Fruit fly (Drosophila melanogaster) whole organism, prepupa: ENCODE data around the gene c12.2.

Source experiments
- CG6163 ChIP-seq: fragments of 200-800 bp; sonication (Bioruptor generic); IDR thresholded peaks from 3 replicates; pipeline ENCODE4 v1.3.6; 2022; ENCODE audit warnings: missing biosample characterization, missing genetic modification characterization
- CG6854 ChIP-seq: fragments of 200-800 bp; sonication (Bioruptor generic); optimal IDR thresholded peaks from 2 replicates; lab custom pipeline; 2017; ENCODE audit warnings: missing biosample characterization, mild to moderate bottlenecking, missing genetic modification characterization
- Eip93F ChIP-seq: fragments of 200-800 bp; sonication (Bioruptor generic); optimal IDR thresholded peaks from 2 replicates; lab custom pipeline; 2016; ENCODE audit warnings: missing biosample characterization, mild to moderate bottlenecking, missing genetic modification characterization
- OdsH ChIP-seq: fragments of 200-800 bp; sonication (Bioruptor generic); optimal IDR thresholded peaks from 3 replicates; lab custom pipeline; 2016; ENCODE audit warnings: missing biosample characterization, missing genetic modification characterization
- Sox15 ChIP-seq: fragments of 200-800 bp; sonication (Bioruptor generic); optimal IDR thresholded peaks from 3 replicates; lab custom pipeline; 2016; ENCODE audit warnings: missing biosample characterization, missing genetic modification characterization
- fd59A ChIP-seq: fragments of 200-800 bp; sonication (Bioruptor generic); optimal IDR thresholded peaks from 2 replicates; lab custom pipeline; 2017; ENCODE audit warnings: missing biosample characterization, mild to moderate bottlenecking, missing genetic modification characterization, missing genetic modification reagents

DNA sequence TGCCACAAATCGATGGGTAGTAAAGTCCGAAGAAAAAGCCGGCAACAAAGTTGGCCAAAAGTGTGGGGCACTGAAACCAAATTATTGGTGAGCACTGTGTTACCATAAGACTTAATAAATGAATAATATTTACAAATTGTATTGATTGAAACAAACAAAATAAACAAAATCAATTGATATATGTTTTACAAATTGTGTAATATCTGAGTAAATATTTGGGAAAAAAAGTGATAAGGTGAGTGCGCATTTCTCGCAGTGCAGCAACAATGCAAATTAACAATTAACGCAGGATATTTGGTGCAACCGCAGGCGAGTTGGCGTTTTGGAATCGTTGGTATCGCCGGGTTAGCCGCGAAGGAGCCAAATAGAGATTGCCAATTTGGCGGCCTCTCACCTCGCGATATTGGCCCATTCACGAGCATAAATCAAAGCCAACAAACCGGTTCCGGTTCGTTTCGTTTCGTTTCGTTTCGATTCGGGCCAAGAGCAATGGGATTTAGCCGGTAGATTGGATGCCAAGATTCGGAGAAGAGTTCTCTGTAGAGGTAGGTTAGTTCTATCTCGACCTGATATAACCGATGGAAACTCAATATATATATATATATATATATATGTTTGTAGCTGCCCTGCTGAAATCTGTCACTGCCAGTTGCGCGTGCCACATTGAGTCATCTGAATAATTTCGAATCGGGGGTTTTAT lies 9.1 kb upstream of the c12.2 start:
- no peak for TF ChIP-seq Sox15 (GFP tag; lab: Kevin White, UChicago)
- TF ChIP-seq CG6854 (GFP tag; lab: Kevin White, UChicago) = no peak
- no peak for TF ChIP-seq Eip93F (GFP tag; lab: Kevin White, UChicago)
- no peak for TF ChIP-seq fd59A (GFP tag; lab: Kevin White, UChicago)
- peak; percentile 42; the same call in 1 of the 3 replicates for TF ChIP-seq CG6163 (GFP tag; lab: Robert Waterston, UW)
- no peak for TF ChIP-seq OdsH (GFP tag; lab: Kevin White, UChicago)
